Worm (Caenorhabditis elegans) whole organism, late embryonic: Measurements from ENCODE around the gene T25D1.3.

Source experiments
- C08G9.2 ChIP-seq: sonication (generic microtip); optimal IDR thresholded peaks from 2 replicates; lab custom pipeline; 2016; ENCODE audit warnings: mild to moderate bottlenecking, missing genetic modification characterization, moderate library complexity, missing compliant biosample characterization
- K02D7.2 ChIP-seq: sonication (generic microtip); optimal IDR thresholded peaks from 2 replicates; lab custom pipeline; 2017; ENCODE audit warnings: mild to moderate bottlenecking, missing genetic modification characterization, missing compliant biosample characterization
- K09A11.1 ChIP-seq: sonication (generic microtip); optimal IDR thresholded peaks from 2 replicates; lab custom pipeline; 2017; ENCODE audit warnings: antibody characterized with exemption, mild to moderate bottlenecking, missing genetic modification characterization, missing compliant biosample characterization; ENCODE audit not compliant: insufficient read depth
- Y22D7AL.16 ChIP-seq: sonication (generic microtip); optimal IDR thresholded peaks from 2 replicates; lab custom pipeline; 2016; ENCODE audit warnings: missing genetic modification characterization, missing compliant biosample characterization
- ama-1 ChIP-seq: fragments of 150-350 bp; optimal IDR thresholded peaks from 2 replicates; lab custom pipeline; 2014
- ceh-2 ChIP-seq: sonication (generic microtip); optimal IDR thresholded peaks from 2 replicates; lab custom pipeline; 2016; ENCODE audit warnings: missing genotype, missing genetic modification characterization, missing compliant biosample characterization
- ceh-22 ChIP-seq: sonication (generic microtip); optimal IDR thresholded peaks from 2 replicates; lab custom pipeline; 2017; ENCODE audit warnings: missing biosample characterization, missing genetic modification characterization
- ceh-24 ChIP-seq: sonication (generic microtip); optimal IDR thresholded peaks from 2 replicates; lab custom pipeline; 2016; ENCODE audit warnings: mild to moderate bottlenecking, missing genetic modification characterization, missing compliant biosample characterization
- ceh-31 ChIP-seq: sonication (generic microtip); optimal IDR thresholded peaks from 2 replicates; lab custom pipeline; 2016; ENCODE audit warnings: missing genetic modification characterization, missing compliant biosample characterization
- ceh-34 ChIP-seq: sonication (generic microtip); optimal IDR thresholded peaks from 2 replicates; lab custom pipeline; 2016; ENCODE audit warnings: mild to moderate bottlenecking, missing genetic modification characterization, missing compliant biosample characterization
- ceh-45 ChIP-seq: fragments of 200-800 bp; sonication (Bioruptor generic); IDR thresholded peaks from 2 replicates; pipeline ENCODE4 v1.3.6; 2022; ENCODE audit warnings: missing genetic modification reagents, missing genetic modification characterization, missing compliant biosample characterization
- ceh-48 ChIP-seq: sonication (generic microtip); optimal IDR thresholded peaks from 2 replicates; lab custom pipeline; 2016; ENCODE audit warnings: missing genetic modification characterization, inconsistent platforms, missing compliant biosample characterization
- ceh-9 ChIP-seq: sonication (generic microtip); optimal IDR thresholded peaks from 2 replicates; lab custom pipeline; 2016; ENCODE audit warnings: mild to moderate bottlenecking, missing genetic modification characterization, inconsistent platforms, missing compliant biosample characterization
- che-1 ChIP-seq: sonication (generic microtip); optimal IDR thresholded peaks from 2 replicates; lab custom pipeline; 2016; ENCODE audit warnings: mild to moderate bottlenecking, missing genetic modification characterization, missing compliant biosample characterization
- elt-2 ChIP-seq: sonication (generic microtip); optimal IDR thresholded peaks from 2 replicates; lab custom pipeline; 2016; ENCODE audit warnings: missing genetic modification reagents, missing genetic modification characterization, missing compliant biosample characterization
- elt-4 ChIP-seq: sonication (generic microtip); optimal IDR thresholded peaks from 2 replicates; lab custom pipeline; 2016; ENCODE audit warnings: missing genetic modification characterization, missing compliant biosample characterization
- eyg-1 ChIP-seq: sonication (generic microtip); optimal IDR thresholded peaks from 2 replicates; lab custom pipeline; 2016; ENCODE audit warnings: missing genotype, missing genetic modification characterization, missing compliant biosample characterization
- fax-1 ChIP-seq: sonication (generic microtip); optimal IDR thresholded peaks from 2 replicates; lab custom pipeline; 2016; ENCODE audit warnings: missing genotype, missing genetic modification characterization, missing compliant biosample characterization
- fkh-10 ChIP-seq: fragments of 150-350 bp; optimal IDR thresholded peaks from 2 replicates; lab custom pipeline; 2014; ENCODE audit warnings: missing biosample characterization, missing genetic modification reagents, missing genetic modification characterization
- gmeb-2 ChIP-seq: sonication (generic microtip); optimal IDR thresholded peaks from 2 replicates; lab custom pipeline; 2016; ENCODE audit warnings: missing genetic modification characterization, inconsistent platforms, missing compliant biosample characterization
- hlh-15 ChIP-seq: sonication (generic microtip); optimal IDR thresholded peaks from 2 replicates; lab custom pipeline; 2016; ENCODE audit warnings: missing genetic modification characterization, missing compliant biosample characterization
- hlh-30 ChIP-seq: sonication (generic microtip); optimal IDR thresholded peaks from 2 replicates; lab custom pipeline; 2017; ENCODE audit warnings: antibody characterized with exemption, missing genetic modification characterization, missing compliant biosample characterization; ENCODE audit not compliant: insufficient read depth
- hlh-8 ChIP-seq: sonication (generic microtip); optimal IDR thresholded peaks from 2 replicates; lab custom pipeline; 2016; ENCODE audit warnings: missing genotype, missing genetic modification characterization, missing compliant biosample characterization
- lim-6 ChIP-seq: sonication (generic microtip); optimal IDR thresholded peaks from 2 replicates; lab custom pipeline; 2016; ENCODE audit warnings: missing genetic modification characterization, missing compliant biosample characterization
- lin-11 ChIP-seq: fragments of 200-800 bp; sonication (Bioruptor generic); optimal IDR thresholded peaks from 2 replicates; lab custom pipeline; 2018; ENCODE audit warnings: mild to moderate bottlenecking, missing genetic modification characterization, missing compliant biosample characterization
- mec-3 ChIP-seq: sonication (generic microtip); optimal IDR thresholded peaks from 2 replicates; lab custom pipeline; 2016; ENCODE audit warnings: borderline replicate concordance, missing genetic modification characterization, missing compliant biosample characterization
- nfya-1 ChIP-seq: sonication (generic microtip); optimal IDR thresholded peaks from 2 replicates; lab custom pipeline; 2017; ENCODE audit warnings: missing genetic modification characterization, mild to moderate bottlenecking, missing compliant biosample characterization, antibody characterized with exemption, moderate library complexity
- nhr-11 ChIP-seq: fragments of 150-350 bp; optimal IDR thresholded peaks from 2 replicates; lab custom pipeline; 2014; ENCODE audit warnings: missing biosample characterization, missing genetic modification characterization
- npax-4 ChIP-seq: sonication (generic microtip); optimal IDR thresholded peaks from 2 replicates; lab custom pipeline; 2016; ENCODE audit warnings: missing genetic modification characterization, missing compliant biosample characterization
- odd-2 ChIP-seq: sonication (generic microtip); optimal IDR thresholded peaks from 2 replicates; lab custom pipeline; 2017; ENCODE audit warnings: antibody characterized with exemption, mild to moderate bottlenecking, missing genetic modification characterization, missing compliant biosample characterization
- pha-2 ChIP-seq: sonication (generic microtip); optimal IDR thresholded peaks from 2 replicates; lab custom pipeline; 2017; ENCODE audit warnings: mild to moderate bottlenecking, missing genetic modification characterization, missing compliant biosample characterization
- pha-4 ChIP-seq: fragments of 150-350 bp; optimal IDR thresholded peaks from 2 replicates; lab custom pipeline; 2018; ENCODE audit warnings: missing biosample characterization, missing genetic modification reagents, missing genetic modification characterization
- pros-1 ChIP-seq: fragments of 150-350 bp; optimal IDR thresholded peaks from 2 replicates; lab custom pipeline; 2014; ENCODE audit warnings: missing biosample characterization, missing genetic modification reagents, missing genetic modification characterization
- rnt-1 ChIP-seq: sonication (generic microtip); optimal IDR thresholded peaks from 2 replicates; lab custom pipeline; 2016; ENCODE audit warnings: missing genetic modification characterization, missing compliant biosample characterization
- sdc-2 ChIP-seq: sonication (generic microtip); optimal IDR thresholded peaks from 2 replicates; lab custom pipeline; 2016; ENCODE audit warnings: missing genotype, missing genetic modification characterization, missing compliant biosample characterization
- sox-4 ChIP-seq: sonication (generic microtip); optimal IDR thresholded peaks from 2 replicates; lab custom pipeline; 2017; ENCODE audit warnings: mild to moderate bottlenecking, missing genetic modification characterization, inconsistent platforms, missing compliant biosample characterization
- syd-9 ChIP-seq: sonication (generic microtip); optimal IDR thresholded peaks from 2 replicates; lab custom pipeline; 2016; ENCODE audit warnings: mild to moderate bottlenecking, missing genetic modification characterization, moderate library complexity, missing compliant biosample characterization
- tbx-2 ChIP-seq: sonication (generic microtip); optimal IDR thresholded peaks from 2 replicates; lab custom pipeline; 2016; ENCODE audit warnings: missing genetic modification characterization, missing compliant biosample characterization
- tbx-7 ChIP-seq: sonication (generic microtip); optimal IDR thresholded peaks from 2 replicates; lab custom pipeline; 2016; ENCODE audit warnings: missing genotype, missing genetic modification characterization, missing compliant biosample characterization
- unc-3 ChIP-seq, 2 experiments: fragments of 200-800 bp in 1 of 2; sonication (Bioruptor generic) in 1 of 2; sonication (generic microtip) in 1 of 2; conservative IDR thresholded peaks in 1 of 2; optimal IDR thresholded peaks in 1 of 2; 2 replicates each; pipeline versions ENCODE4 v1.3.6 to Lab custom; 2016 to 2022; ENCODE audit warnings: missing compliant biosample characterization in 2 of 2, missing genetic modification characterization in 2 of 2, missing genetic modification reagents in 1 of 2
- unc-55 ChIP-seq: sonication (generic microtip); optimal IDR thresholded peaks from 2 replicates; lab custom pipeline; 2017; ENCODE audit warnings: missing biosample characterization, missing genetic modification reagents, missing genetic modification characterization

T25D1.3 gene

DNA sequence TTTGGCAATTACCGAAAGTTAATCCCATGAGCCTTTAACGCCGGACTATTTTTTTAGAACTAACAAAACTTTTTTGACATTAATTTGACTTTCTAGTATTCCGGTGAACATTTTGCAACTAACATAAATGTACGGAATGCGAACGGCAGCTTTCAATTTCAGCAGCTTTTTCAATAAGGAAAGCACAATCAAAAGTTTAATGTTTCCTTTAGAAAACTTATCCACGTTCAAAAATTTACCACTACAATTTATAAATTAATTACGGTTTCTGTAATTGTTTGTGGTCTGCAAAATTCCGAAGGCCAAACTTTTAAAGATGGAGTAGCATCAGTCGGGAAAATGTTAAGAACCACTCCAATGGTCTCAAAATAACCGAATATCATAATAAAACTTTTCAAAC, 34.9 kb downstream of the T25D1.3 start, which contains the start of gene osm-1:
Gene osm-1 (plus strand): TSS at position 301 of the 400 bp plus-strand sequence.
- TF ChIP-seq fax-1 (tag; lab: Kevin White, UChicago) (no peak), pros-1 (tag; lab: Kevin White, UChicago) (no peak), syd-9 (no peak), gmeb-2 (tag; lab: Kevin White, UChicago) (no peak), rnt-1 (tag; lab: Kevin White, UChicago) (no peak), hlh-15 (tag; lab: Kevin White, UChicago) (no peak), ama-1 (lab: Kevin White, UChicago) (no peak), lin-11 (tag; lab: Kevin White, UChicago) (no peak), ceh-48 (tag; lab: Kevin White, UChicago) (no peak), elt-2 (no peak)

ce11 chrX:16543887-16544286, 38.4 kb downstream of the T25D1.3 start:
- TF ChIP-seq rnt-1 (tag; lab: Kevin White, UChicago) (no peak), Y22D7AL.16 (tag; lab: Kevin White, UChicago) (no peak), sox-4 (tag; lab: Kevin White, UChicago) (no peak), lin-11 (tag; lab: Kevin White, UChicago) (no peak), odd-2 (tag; lab: Kevin White, UChicago) (no peak), ceh-48 (tag; lab: Kevin White, UChicago) (no peak), ceh-31 (tag; lab: Kevin White, UChicago) (no peak), elt-4 (tag; lab: Kevin White, UChicago) (no peak), fkh-10 (GFP tag; lab: Kevin White, UChicago) (no peak), tbx-7 (tag; lab: Kevin White, UChicago) (no peak), C08G9.2 (no peak), eyg-1 (no peak)

- no peak for TF ChIP-seq hlh-30
- no peak for TF ChIP-seq ceh-48 (tag; lab: Kevin White, UChicago)
- no peak for TF ChIP-seq pha-2 (tag; lab: Kevin White, UChicago)
- TF ChIP-seq ceh-22 (tag; lab: Kevin White, UChicago), result no peak
- TF ChIP-seq mec-3 (tag; lab: Kevin White, UChicago), result no peak
Observed at ce11 chrX:16545641-16546040, 40.2 kb downstream of the T25D1.3 start.

DNA sequence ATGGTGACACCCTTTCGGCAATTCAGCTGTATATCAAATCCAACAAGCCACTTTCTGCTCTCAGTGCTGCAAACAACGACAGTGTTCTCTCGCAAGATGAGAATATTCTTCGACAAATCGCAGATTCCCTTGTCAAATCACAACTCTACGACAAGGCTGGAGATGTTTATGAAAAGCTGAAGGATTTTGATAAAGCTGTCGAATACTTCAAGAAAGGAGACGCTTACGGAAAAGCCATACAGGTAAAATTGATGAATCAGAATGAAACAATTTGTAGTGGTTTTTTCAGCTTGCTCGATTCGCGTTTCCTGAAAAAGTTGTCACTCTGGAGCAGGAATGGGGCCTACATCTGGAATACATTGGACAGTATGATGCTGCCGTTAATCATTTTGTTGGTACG, 40.7 kb downstream of the T25D1.3 start:
- no peak for TF ChIP-seq che-1 (tag; lab: Kevin White, UChicago)
- no peak for TF ChIP-seq nhr-11 (tag; lab: Kevin White, UChicago)
- no peak for TF ChIP-seq pha-4 (tag; lab: Kevin White, UChicago)
- TF ChIP-seq K02D7.2 (tag; lab: Kevin White, UChicago), result no peak
- no peak for TF ChIP-seq sox-4 (tag; lab: Kevin White, UChicago)
- TF ChIP-seq nfya-1 (tag; lab: Kevin White, UChicago), result no peak
- TF ChIP-seq sdc-2 (tag; lab: Kevin White, UChicago), result no peak
- no peak for TF ChIP-seq ceh-34 (tag; lab: Kevin White, UChicago)
- TF ChIP-seq eyg-1, result no peak
- no peak for TF ChIP-seq ama-1 (lab: Kevin White, UChicago)
- TF ChIP-seq hlh-15 (tag; lab: Kevin White, UChicago), result no peak
- TF ChIP-seq tbx-7 (tag; lab: Kevin White, UChicago), result no peak
- TF ChIP-seq ceh-2, result no peak
- TF ChIP-seq ceh-22 (tag; lab: Kevin White, UChicago), result no peak
- no peak for TF ChIP-seq C08G9.2
- TF ChIP-seq unc-3 (GFP tag; conservative IDR thresholded peaks at IDR 0.05; lab: Robert Waterston, UW), result no peak
- TF ChIP-seq unc-3 (tag; optimal IDR thresholded peaks at IDR 0.05; lab: Kevin White, UChicago), result no peak
- TF ChIP-seq hlh-30, result no peak
- TF ChIP-seq npax-4 (tag; lab: Kevin White, UChicago), result no peak
- TF ChIP-seq Y22D7AL.16 (tag; lab: Kevin White, UChicago), result no peak

DNA sequence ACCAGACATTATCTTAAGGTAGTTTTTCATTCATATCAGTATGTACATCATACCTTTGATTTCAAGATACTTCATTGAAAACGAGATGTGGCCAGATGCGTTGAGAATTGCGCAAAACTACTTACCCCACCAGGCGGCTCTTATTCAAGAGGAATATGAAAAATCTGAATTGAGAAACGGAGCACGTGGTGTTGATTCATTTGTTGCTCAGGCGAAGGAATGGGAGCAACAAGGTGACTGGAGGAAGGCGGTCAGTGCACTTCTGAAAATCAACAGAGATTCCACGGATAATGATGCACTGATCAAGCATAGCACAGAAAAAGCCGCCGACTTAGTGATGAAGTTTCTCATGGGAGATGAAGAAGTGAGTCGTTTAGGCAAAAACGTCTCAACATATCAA, 42.8 kb downstream of the T25D1.3 start:
- TF ChIP-seq nfya-1 (tag; lab: Kevin White, UChicago), result no peak
- TF ChIP-seq ceh-24 (tag; lab: Kevin White, UChicago), result no peak
- no peak for TF ChIP-seq unc-55
- TF ChIP-seq ceh-45 (GFP tag; lab: Robert Waterston, UW), result no peak
- no peak for TF ChIP-seq ceh-34 (tag; lab: Kevin White, UChicago)
- TF ChIP-seq lim-6 (tag; lab: Kevin White, UChicago), result no peak
- no peak for TF ChIP-seq syd-9
- no peak for TF ChIP-seq elt-2
- TF ChIP-seq ceh-22 (tag; lab: Kevin White, UChicago), result no peak
- TF ChIP-seq hlh-8 (tag; lab: Kevin White, UChicago), result no peak
- TF ChIP-seq eyg-1, result no peak
- no peak for TF ChIP-seq K09A11.1 (tag; lab: Kevin White, UChicago)
- no peak for TF ChIP-seq rnt-1 (tag; lab: Kevin White, UChicago)
- TF ChIP-seq tbx-2 (tag; lab: Kevin White, UChicago), result no peak
- no peak for TF ChIP-seq odd-2 (tag; lab: Kevin White, UChicago)
- no peak for TF ChIP-seq K02D7.2 (tag; lab: Kevin White, UChicago)
- TF ChIP-seq ceh-9, result no peak
- TF ChIP-seq, all 69 proteins: peak for 0
